Worm (Caenorhabditis elegans) whole organism, early embryonic: ENCODE results near the gene fbxb-61.
"Not testable (repeated sequence)": the region's sequence is repeated elsewhere in the genome, so short reads cannot be mapped to it uniquely, and the experiment has no call there.

Source experiments
- B0310.2 ChIP-seq: sonication (generic microtip); optimal IDR thresholded peaks from 2 replicates; lab custom pipeline; 2016; ENCODE audit warnings: mild to moderate bottlenecking, missing genetic modification characterization, missing compliant biosample characterization
- F13C5.2 ChIP-seq: sonication (generic microtip); optimal IDR thresholded peaks from 2 replicates; lab custom pipeline; 2017; ENCODE audit warnings: mild to moderate bottlenecking, missing genetic modification characterization, inconsistent platforms, missing compliant biosample characterization
- aly-1 ChIP-seq: sonication (generic microtip); optimal IDR thresholded peaks from 2 replicates; lab custom pipeline; 2016; ENCODE audit warnings: missing genetic modification characterization, missing compliant biosample characterization
- ama-1 ChIP-seq: fragments of 150-350 bp; optimal IDR thresholded peaks from 2 replicates; lab custom pipeline; 2014
- ceh-13 ChIP-seq: fragments of 200-800 bp; sonication (Bioruptor generic); optimal IDR thresholded peaks from 2 replicates; lab custom pipeline; 2018; ENCODE audit warnings: mild to moderate bottlenecking, missing genetic modification characterization, missing compliant biosample characterization
- ceh-36 ChIP-seq: sonication (generic microtip); optimal IDR thresholded peaks from 2 replicates; lab custom pipeline; 2016; ENCODE audit warnings: missing genetic modification characterization, inconsistent platforms, missing compliant biosample characterization
- ets-7 ChIP-seq: sonication (generic microtip); optimal IDR thresholded peaks from 2 replicates; lab custom pipeline; 2016; ENCODE audit warnings: missing genotype, missing genetic modification characterization, missing compliant biosample characterization
- flt-1 ChIP-seq: fragments of 200-800 bp; sonication (Bioruptor generic); IDR thresholded peaks from 2 replicates; pipeline ENCODE4 v1.3.6; 2022; ENCODE audit warnings: missing genetic modification characterization, missing compliant biosample characterization
- hmbx-1 ChIP-seq: sonication (generic microtip); optimal IDR thresholded peaks from 2 replicates; lab custom pipeline; 2016; ENCODE audit warnings: mild to moderate bottlenecking, missing genetic modification characterization, missing compliant biosample characterization
- hmg-4 ChIP-seq: fragments of 200-800 bp; sonication (Bioruptor generic); optimal IDR thresholded peaks from 2 replicates; lab custom pipeline; 2018; ENCODE audit warnings: mild to moderate bottlenecking, missing genetic modification characterization, missing compliant biosample characterization
- hnd-1 ChIP-seq: sonication (generic microtip); optimal IDR thresholded peaks from 2 replicates; lab custom pipeline; 2016; ENCODE audit warnings: missing genetic modification characterization, missing compliant biosample characterization
- pes-1 ChIP-seq: fragments of 200-800 bp; sonication (Bioruptor generic); IDR thresholded peaks from 2 replicates; pipeline ENCODE4 v1.3.6; 2022; ENCODE audit warnings: missing genetic modification reagents, missing genetic modification characterization, missing compliant biosample characterization
- scrt-1 ChIP-seq: fragments of 200-800 bp; sonication (Bioruptor generic); IDR thresholded peaks from 2 replicates; pipeline ENCODE4 v1.3.6; 2022; ENCODE audit warnings: missing genetic modification characterization, missing compliant biosample characterization
- sea-1 ChIP-seq: fragments of 200-800 bp; sonication (Bioruptor generic); conservative IDR thresholded peaks from 2 replicates; pipeline ENCODE4 v1.3.6; 2022; ENCODE audit warnings: missing genetic modification characterization, missing compliant biosample characterization
- tbx-11 ChIP-seq: fragments of 200-800 bp; sonication (Bioruptor generic); IDR thresholded peaks from 2 replicates; pipeline ENCODE4 v1.3.6; 2022; ENCODE audit warnings: missing genetic modification characterization, missing compliant biosample characterization
- tbx-37 ChIP-seq: fragments of 200-800 bp; sonication (Bioruptor generic); conservative IDR thresholded peaks from 2 replicates; pipeline ENCODE4 v1.3.6; 2022; ENCODE audit warnings: missing genetic modification reagents, missing genetic modification characterization, missing compliant biosample characterization
- tra-4 ChIP-seq: sonication (generic microtip); optimal IDR thresholded peaks from 2 replicates; lab custom pipeline; 2017; ENCODE audit warnings: missing genetic modification characterization, missing compliant biosample characterization

Gene fbxb-61

DNA sequence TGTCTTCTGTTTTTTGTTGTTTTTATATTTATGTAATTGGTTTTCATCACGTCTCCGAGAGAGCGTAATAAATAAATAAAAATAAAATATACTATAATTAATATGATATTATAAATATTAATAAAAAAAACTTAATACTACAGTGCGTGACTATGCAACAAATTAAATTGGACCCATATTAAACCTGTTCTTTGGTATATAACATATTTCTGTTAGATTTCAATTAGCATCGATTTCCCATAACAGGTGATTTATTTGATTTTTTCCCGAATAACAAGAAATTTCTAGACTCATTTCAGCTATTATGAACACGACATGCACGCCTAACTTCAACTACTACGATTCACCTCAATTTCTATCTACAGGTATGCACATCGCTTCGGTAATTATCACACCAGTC lies 13.1 kb downstream of the fbxb-61 start, which contains the start of gene srh-208:
TSS of gene srh-208 (plus strand) at position 301 of the 400 bp plus-strand sequence.
- TF ChIP-seq flt-1; aly-1 (tag; lab: Kevin White, UChicago); F13C5.2 (tag; lab: Kevin White, UChicago): not testable (repeated sequence)

DNA sequence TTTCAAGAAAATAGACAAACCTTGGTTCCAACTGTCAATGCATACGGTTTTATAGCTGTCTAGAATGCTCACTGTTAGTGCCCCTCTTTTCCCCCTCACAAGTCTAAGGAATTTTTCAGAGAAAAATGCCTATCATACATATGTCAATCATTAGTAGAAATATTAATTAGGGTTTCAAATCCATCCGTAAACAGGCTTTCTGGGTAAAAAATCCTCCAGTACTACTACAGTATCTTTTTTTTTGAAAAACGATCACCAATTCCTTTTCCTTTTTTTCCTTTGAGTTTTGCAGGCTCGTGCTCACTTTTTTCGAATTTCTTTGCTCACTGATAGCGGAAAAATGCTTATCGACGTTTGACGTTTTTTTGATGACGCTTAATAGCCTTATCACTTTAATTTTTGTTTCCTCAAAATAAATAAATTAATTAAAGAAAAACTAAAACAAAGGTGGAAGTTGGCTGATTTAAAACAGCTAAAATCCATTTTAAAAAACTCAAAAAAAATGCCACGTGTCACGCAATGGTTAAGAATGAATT lies 15.6 kb downstream of the fbxb-61 start, which contains the start of gene C43D7.7:
TSS of gene C43D7.7 (minus strand) at position 51 of the 536 bp plus-strand sequence.
- TF ChIP-seq ets-7 (tag; lab: Kevin White, UChicago) (no peak), hnd-1 (tag; lab: Kevin White, UChicago) (no peak), sea-1 (no peak), aly-1 (tag; lab: Kevin White, UChicago) (no peak), ama-1 (lab: Kevin White, UChicago) (no peak), tbx-11 (GFP tag; lab: Robert Waterston, UW) (no peak)

- TF ChIP-seq hmbx-1 (tag; lab: Kevin White, UChicago) (no peak), tbx-37 (no peak), ets-7 (tag; lab: Kevin White, UChicago) (no peak), ceh-36 (no peak)
Measured at ce11 chrV:19320385-19320784, 16.5 kb downstream of the fbxb-61 start, which contains the start of gene sdz-6. Gene sdz-6, plus strand, starts transcription at chrV:19320613.

ce11 chrV:19322387-19322786 lies 18.5 kb downstream of the fbxb-61 start, which contains the start of gene C43D7.4:
Gene C43D7.4, minus strand, starts transcription at chrV:19322487.
- TF ChIP-seq flt-1 = no peak
- TF ChIP-seq ets-7 (tag; lab: Kevin White, UChicago) = no peak
- TF ChIP-seq hnd-1 (tag; lab: Kevin White, UChicago) = no peak
- TF ChIP-seq pes-1 = no peak
- TF ChIP-seq ceh-13 (GFP tag; lab: Kevin White, UChicago) = no peak
- no peak for TF ChIP-seq scrt-1
- TF ChIP-seq aly-1 (tag; lab: Kevin White, UChicago) = no peak
- no peak for TF ChIP-seq ceh-36
- TF ChIP-seq tbx-37 = no peak

DNA sequence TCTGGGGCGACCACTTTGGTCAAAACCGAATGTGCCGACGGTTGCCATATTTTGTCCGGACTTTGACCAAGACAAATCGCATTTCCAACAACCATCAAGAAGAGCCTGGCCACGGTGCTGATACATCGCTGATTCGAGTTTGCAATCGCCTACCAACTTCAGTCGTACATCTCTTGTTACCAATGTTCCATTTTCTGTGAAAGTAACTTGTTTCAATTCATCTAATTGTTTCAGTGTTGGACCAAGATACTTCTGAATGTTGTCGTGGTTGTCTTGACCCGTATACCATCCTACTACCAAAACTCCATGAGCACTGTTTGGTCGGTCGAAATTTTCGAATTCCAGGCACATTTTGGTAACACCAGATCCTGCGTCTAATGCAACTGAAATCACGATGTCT lies 21.5 kb downstream of the fbxb-61 start:
- TF ChIP-seq scrt-1 (no peak), sea-1 (no peak), ceh-36 (no peak), tbx-11 (GFP tag; lab: Robert Waterston, UW) (no peak), flt-1 (no peak), F13C5.2 (tag; lab: Kevin White, UChicago) (no peak), B0310.2 (no peak), tra-4 (tag; lab: Kevin White, UChicago) (no peak), ets-7 (tag; lab: Kevin White, UChicago) (no peak), hmg-4 (no peak), tbx-37 (no peak), aly-1 (tag; lab: Kevin White, UChicago) (no peak), hmbx-1 (tag; lab: Kevin White, UChicago) (no peak), pes-1 (no peak)

- no peak for TF ChIP-seq ama-1 (lab: Kevin White, UChicago)
- TF ChIP-seq ceh-36 = no peak
- no peak for TF ChIP-seq tbx-11 (GFP tag; lab: Robert Waterston, UW)
- no peak for TF ChIP-seq pes-1
- no peak for TF ChIP-seq tra-4 (tag; lab: Kevin White, UChicago)
- no peak for TF ChIP-seq hnd-1 (tag; lab: Kevin White, UChicago)
- TF ChIP-seq hmbx-1 (tag; lab: Kevin White, UChicago) = no peak
- no peak for TF ChIP-seq scrt-1
- TF ChIP-seq hmg-4 = no peak
- TF ChIP-seq ceh-13 (GFP tag; lab: Kevin White, UChicago) = no peak
- TF ChIP-seq aly-1 (tag; lab: Kevin White, UChicago) = no peak
- no peak for TF ChIP-seq sea-1
Measured at ce11 chrV:19329263-19329662, 25.3 kb downstream of the fbxb-61 start, which contains the start of gene fbxb-65. Gene fbxb-65, plus strand, starts transcription at chrV:19329563.

- TF ChIP-seq scrt-1 (no peak), ets-7 (tag; lab: Kevin White, UChicago) (no peak), B0310.2 (no peak), aly-1 (tag; lab: Kevin White, UChicago) (no peak), tbx-37 (no peak), hmbx-1 (tag; lab: Kevin White, UChicago) (no peak)
Measured at ce11 chrV:19337333-19337732, 33.4 kb downstream of the fbxb-61 start.

DNA sequence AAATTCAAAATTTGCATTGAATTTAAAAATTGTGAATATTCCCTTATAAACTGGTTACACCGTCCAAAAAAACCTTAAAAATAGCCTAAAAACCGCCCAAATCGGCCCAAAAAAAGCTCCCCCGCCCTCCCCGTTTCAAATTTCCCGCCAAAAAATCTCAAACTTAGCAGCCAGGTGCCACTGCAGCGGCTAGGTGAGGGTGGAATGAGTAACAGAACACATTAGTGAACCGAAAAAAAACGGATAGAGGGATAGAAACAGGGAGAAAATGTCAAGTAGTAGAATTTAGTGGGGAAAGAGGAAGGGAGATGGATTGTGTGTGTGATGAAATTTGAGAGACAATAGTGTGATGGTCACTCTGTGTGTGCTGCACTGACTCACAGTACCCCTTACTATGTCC lies 48.0 kb downstream of the fbxb-61 start:
- TF ChIP-seq F13C5.2 (tag; lab: Kevin White, UChicago) = no peak

DNA sequence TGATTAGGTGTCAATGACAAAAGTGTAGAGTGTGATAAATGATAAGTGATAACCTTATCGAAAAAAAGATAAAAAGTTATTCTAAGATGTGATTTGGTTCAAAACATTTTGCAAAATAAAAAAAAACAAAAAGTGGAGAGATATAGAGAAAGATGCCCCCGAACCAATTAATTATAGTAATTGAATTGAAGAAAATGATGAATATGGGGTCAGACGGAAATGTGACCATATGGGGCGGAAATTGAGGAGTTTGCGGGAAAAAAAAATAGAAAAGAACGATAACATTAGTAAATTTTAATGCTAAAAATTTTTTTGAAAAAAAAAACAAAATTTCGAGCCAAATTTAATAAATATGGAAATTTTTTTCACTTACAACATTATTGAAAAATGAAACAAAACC lies 50.6 kb downstream of the fbxb-61 start:
- TF ChIP-seq tbx-37 (no peak), ceh-36 (no peak), B0310.2 (no peak), tbx-11 (GFP tag; lab: Robert Waterston, UW) (no peak), aly-1 (tag; lab: Kevin White, UChicago) (no peak), tra-4 (tag; lab: Kevin White, UChicago) (no peak), ama-1 (lab: Kevin White, UChicago) (no peak), F13C5.2 (tag; lab: Kevin White, UChicago) (no peak), hnd-1 (tag; lab: Kevin White, UChicago) (no peak), ceh-13 (GFP tag; lab: Kevin White, UChicago) (no peak), scrt-1 (no peak), ets-7 (tag; lab: Kevin White, UChicago) (no peak), pes-1 (no peak), flt-1 (no peak), hmg-4 (no peak), hmbx-1 (tag; lab: Kevin White, UChicago) (no peak), sea-1 (no peak)
